Fruit fly (Drosophila melanogaster) whole organism, pupa: ENCODE results near the gene CG8176.

ENCODE experiments used
- CG10348 ChIP-seq: fragments of 200-800 bp; sonication (Bioruptor generic); IDR thresholded peaks from 2 replicates; pipeline ENCODE4 v1.3.6; 2022; ENCODE audit warnings: missing biosample characterization, missing genetic modification characterization
- CG8301 ChIP-seq: fragments of 200-800 bp; sonication (Bioruptor generic); optimal IDR thresholded peaks from 2 replicates; lab custom pipeline; 2018; ENCODE audit warnings: missing biosample characterization, mild to moderate bottlenecking, missing genetic modification characterization
- D1 ChIP-seq: fragments of 200-800 bp; sonication (Bioruptor generic); optimal IDR thresholded peaks from 2 replicates; lab custom pipeline; 2018; ENCODE audit warnings: missing biosample characterization, mild to moderate bottlenecking, missing genetic modification characterization, moderate library complexity
- Pif1A ChIP-seq: fragments of 200-800 bp; sonication (Bioruptor generic); optimal IDR thresholded peaks from 3 replicates; lab custom pipeline; 2016; ENCODE audit warnings: missing biosample characterization, missing genetic modification characterization
- Pif1B ChIP-seq: fragments of 200-800 bp; sonication (Bioruptor generic); optimal IDR thresholded peaks from 3 replicates; lab custom pipeline; 2016; ENCODE audit warnings: missing biosample characterization, missing genetic modification characterization
- rn ChIP-seq: fragments of 200-800 bp; sonication (Bioruptor generic); IDR thresholded peaks from 2 replicates; pipeline ENCODE4 v1.3.6; 2022; ENCODE audit warnings: missing biosample characterization, missing genetic modification characterization

DNA sequence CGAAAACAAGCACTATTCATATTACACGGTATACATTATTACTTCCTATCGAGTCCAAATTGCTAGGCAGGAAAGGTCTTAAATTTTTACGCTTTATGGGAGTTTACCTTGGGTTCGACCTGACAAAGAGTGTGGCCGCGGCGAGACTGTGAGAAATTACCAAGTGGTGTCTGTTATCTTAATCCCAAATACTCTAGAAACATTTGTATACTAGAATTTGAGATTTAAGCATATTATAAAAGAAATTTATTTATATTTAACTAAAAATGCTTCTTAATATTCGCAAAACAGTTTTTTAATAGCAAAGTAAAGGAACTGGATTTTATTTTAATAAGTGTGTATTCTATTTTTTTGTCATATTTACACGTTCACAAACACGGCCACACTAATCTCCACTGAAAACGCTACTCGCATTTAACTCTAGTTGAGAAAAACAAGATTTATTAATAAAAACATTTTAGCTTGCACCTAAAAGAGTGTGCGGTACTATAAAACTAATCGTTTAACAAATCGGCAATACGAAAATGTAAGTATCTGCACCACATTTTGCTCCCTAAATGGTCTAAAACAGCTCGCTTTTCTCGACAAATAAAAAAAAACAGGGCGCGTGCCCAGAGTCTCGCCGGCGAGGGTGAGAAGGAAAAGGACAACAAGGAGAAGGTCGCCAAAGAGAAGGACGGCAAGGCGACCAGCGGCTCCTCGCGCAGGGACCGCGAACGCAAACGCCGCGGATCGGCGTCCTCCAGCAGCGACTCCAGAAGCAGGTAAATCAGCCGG, 36.0 kb downstream of the CG8176 start, which contains the start of the genes mura and RnpS1:
- no peak for TF ChIP-seq Pif1A (GFP tag; lab: Kevin White, UChicago)
- TF ChIP-seq CG8301 (tag; lab: Kevin White, UChicago): no peak
- no peak for TF ChIP-seq CG10348
- TF ChIP-seq D1 (tag; lab: Kevin White, UChicago): no peak
- TF ChIP-seq rn: no peak
- no peak for TF ChIP-seq Pif1B (GFP tag; lab: Kevin White, UChicago)
